Fruit fly (Drosophila melanogaster): ENCODE measurements around the gene CG31437.

Gene CG31437

DNA sequence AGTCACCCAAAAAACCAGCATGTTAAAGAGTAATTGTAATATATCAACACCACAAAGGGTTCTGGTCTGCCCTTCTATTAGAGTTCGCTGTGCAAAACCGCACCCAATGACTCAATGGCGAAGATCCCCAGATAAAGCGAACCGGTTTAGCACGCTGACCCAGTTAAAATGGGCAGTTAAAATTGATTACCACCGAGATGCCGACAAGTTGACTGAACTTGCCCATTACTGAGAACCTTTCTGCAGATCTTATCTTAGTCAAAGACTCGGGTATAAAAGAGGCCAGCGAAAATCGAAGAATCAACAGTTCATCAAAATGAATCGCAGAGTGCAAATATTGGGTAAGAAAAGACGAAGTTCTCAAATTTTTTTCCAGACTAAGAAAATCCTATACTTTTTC, at the start of gene CG31437:
TSS of gene CG31437 (plus strand) at position 301 of the 400 bp plus-strand sequence.
- no peak for TF ChIP-seq cg (GFP tag; optimal IDR thresholded peaks at IDR 0.05)
- no peak for TF ChIP-seq Dp (GFP tag; optimal IDR thresholded peaks at IDR 0.05)
- no peak for TF ChIP-seq PHDP (tag; optimal IDR thresholded peaks at IDR 0.05)
- TF ChIP-seq chinmo (GFP tag; IDR thresholded peaks at IDR 0.05; ENCODE audit: partially characterized antibody) = no peak
- no peak for TF ChIP-seq Bteb2 (GFP tag; optimal IDR thresholded peaks at IDR 0.05)
- TF ChIP-seq luna (GFP tag; optimal IDR thresholded peaks at IDR 0.05) = no peak
- TF ChIP-seq CG12744 (GFP tag; optimal IDR thresholded peaks at IDR 0.05) = no peak
- TF ChIP-seq CG13123 (GFP tag; optimal IDR thresholded peaks at IDR 0.05) = no peak
- no peak for TF ChIP-seq CG12299 (tag; optimal IDR thresholded peaks at IDR 0.05)
- no peak for TF ChIP-seq CG14014 (GFP tag; IDR thresholded peaks at IDR 0.05)
- TF ChIP-seq CG9215 (GFP tag; IDR thresholded peaks at IDR 0.05) = no peak
- TF ChIP-seq croc (GFP tag; conservative IDR thresholded peaks at IDR 0.05) = no peak
- no peak for TF ChIP-seq scrt (GFP tag; optimal IDR thresholded peaks at IDR 0.05)
- TF ChIP-seq CG3847 (GFP tag; IDR thresholded peaks at IDR 0.05) = no peak
- TF ChIP-seq phol (tag; optimal IDR thresholded peaks at IDR 0.05) = no peak

DNA sequence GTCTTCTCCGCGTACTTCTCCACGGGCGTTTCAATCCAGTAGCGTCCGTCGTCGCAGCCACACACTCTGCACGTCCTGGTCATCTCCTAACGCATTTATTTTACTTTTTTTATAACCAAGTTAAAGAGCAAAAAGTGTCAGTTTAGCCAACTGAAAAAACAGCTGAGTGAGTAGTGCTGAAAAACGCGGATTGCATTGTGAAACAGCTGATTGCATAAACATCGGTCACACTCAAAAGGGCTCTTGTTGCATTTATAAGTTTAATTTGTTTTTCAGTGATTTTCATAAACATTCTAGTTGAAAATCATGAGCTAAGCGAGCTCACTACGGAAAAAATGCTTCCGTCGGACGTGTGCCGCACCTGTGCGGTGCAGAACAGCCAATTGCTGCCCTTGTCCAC, 48.4 kb upstream of the CG31437 start, which contains the start of the genes CG10669 and CG11902:
TSS of gene CG10669 (minus strand) at position 179 of the 400 bp plus-strand sequence.
TSS of gene CG11902 (plus strand) at position 193 of the 400 bp plus-strand sequence.
- TF ChIP-seq crp (GFP tag; optimal IDR thresholded peaks at IDR 0.05) (peak; percentile 86 to 98), CG10959 (GFP tag; IDR thresholded peaks at IDR 0.05) (no peak), MESR4 (GFP tag; optimal IDR thresholded peaks at IDR 0.05) (peak; percentile 39), abd-A (tag; optimal IDR thresholded peaks at IDR 0.05) (no peak), CG32532 (GFP tag; IDR thresholded peaks at IDR 0.05) (no peak), chinmo (GFP tag; IDR thresholded peaks at IDR 0.05; ENCODE audit: partially characterized antibody) (peak; percentile 50; the same call in 1 of the 4 replicates), Xbp1 (GFP tag; optimal IDR thresholded peaks at IDR 0.05) (no peak), pzg (GFP tag; optimal IDR thresholded peaks at IDR 0.05) (peak; percentile 40), CG9797 (GFP tag; optimal IDR thresholded peaks at IDR 0.05) (peak; percentile 60), ci (GFP tag; IDR thresholded peaks at IDR 0.05) (0 out of 3 replicates have a peak, but pooled peaks have one; percentile 9), CG13287 (GFP tag; IDR thresholded peaks at IDR 0.05; ENCODE audit: partially characterized antibody) (peak; percentile 26; the same call in 1 of the 2 replicates), CG6791 (GFP tag; IDR thresholded peaks at IDR 0.05; ENCODE audit: partially characterized antibody) (0 out of 3 replicates have a peak, but pooled peaks have one; percentile 23), wdn (GFP tag; IDR thresholded peaks at IDR 0.05) (no peak), CG8388 (GFP tag; optimal IDR thresholded peaks at IDR 0.05) (no peak), Dll (GFP tag; IDR thresholded peaks at IDR 0.05; ENCODE audit: partially characterized antibody) (0 out of 4 replicates have a peak, but pooled peaks have one; percentile 31), kah (GFP tag; optimal IDR thresholded peaks at IDR 0.05) (peak; percentile 14), CG8944 (GFP tag; optimal IDR thresholded peaks at IDR 0.05) (no peak), CG17912 (GFP tag; optimal IDR thresholded peaks at IDR 0.05) (no peak), sna (GFP tag; IDR thresholded peaks at IDR 0.05; ENCODE audit: partially characterized antibody) (peak; percentile 41; the same call in 1 of the 2 replicates), CG10267 (tag; optimal IDR thresholded peaks at IDR 0.05) (peak; percentile 91), Dp (GFP tag; optimal IDR thresholded peaks at IDR 0.05) (peak; percentile 3), CG10147 (GFP tag; optimal IDR thresholded peaks at IDR 0.05) (no peak), gfzf (GFP tag; optimal IDR thresholded peaks at IDR 0.05) (peak; percentile 47), CG6854 (GFP tag; optimal IDR thresholded peaks at IDR 0.05) (no peak), BEAF-32 (GFP tag; optimal IDR thresholded peaks at IDR 0.05) (peak; percentile 11), CG7745 (tag; optimal IDR thresholded peaks at IDR 0.05) (no peak), scrt (GFP tag; optimal IDR thresholded peaks at IDR 0.05) (peak; percentile 23), Sin3A (optimal IDR thresholded peaks at IDR 0.05) (peak; percentile 3), Bgb (GFP tag; IDR thresholded peaks at IDR 0.05; ENCODE audit: partially characterized antibody) (no peak), bigmax (GFP tag; optimal IDR thresholded peaks at IDR 0.05) (peak; percentile 3), CG11456 (GFP tag; IDR thresholded peaks at IDR 0.05) (no peak), Neu2 (GFP tag; optimal IDR thresholded peaks at IDR 0.05; ENCODE audit: borderline replicate concordance) (no peak), CG15269 (tag; optimal IDR thresholded peaks at IDR 0.05) (no peak), gsb (GFP tag; IDR thresholded peaks at IDR 0.05) (no peak), MBD-R2 (GFP tag; IDR thresholded peaks at IDR 0.05) (peak; percentile 97), YL-1 (GFP tag; optimal IDR thresholded peaks at IDR 0.05) (peak; percentile 8)

All from whole organism, embryonic.